Worm (Caenorhabditis elegans) whole organism, midembryonic: ENCODE results near the gene F55C12.4.
"Not testable (repeated sequence)": the region's sequence is repeated elsewhere in the genome, so short reads cannot be mapped to it uniquely, and the experiment has no call there.

Source experiments
- T22C8.4 ChIP-seq: fragments of 200-800 bp; sonication (Bioruptor generic); IDR thresholded peaks from 2 replicates; pipeline ENCODE4 v1.3.6; 2022; ENCODE audit warnings: missing genetic modification characterization, missing compliant biosample characterization
- cog-1 ChIP-seq: sonication (generic microtip); optimal IDR thresholded peaks from 2 replicates; lab custom pipeline; 2016; ENCODE audit warnings: missing genetic modification characterization, missing compliant biosample characterization
- flt-1 ChIP-seq: fragments of 200-800 bp; sonication (Bioruptor generic); IDR thresholded peaks from 2 replicates; pipeline ENCODE4 v1.3.6; 2022; ENCODE audit warnings: missing genetic modification characterization, missing compliant biosample characterization
- klf-2 ChIP-seq: fragments of 200-800 bp; sonication (Bioruptor generic); conservative IDR thresholded peaks from 2 replicates; pipeline ENCODE4 v1.3.6; 2022; ENCODE audit warnings: missing genetic modification reagents, missing genetic modification characterization, missing compliant biosample characterization
- med-1 ChIP-seq: sonication (generic microtip); optimal IDR thresholded peaks from 2 replicates; lab custom pipeline; 2017; ENCODE audit warnings: missing genetic modification characterization, mild to moderate bottlenecking, missing compliant biosample characterization, antibody characterized with exemption, missing genetic modification reagents; ENCODE audit not compliant: insufficient read depth
- ref-1 ChIP-seq: fragments of 200-800 bp; sonication (Bioruptor generic); conservative IDR thresholded peaks from 2 replicates; pipeline ENCODE4 v1.3.6; 2022; ENCODE audit warnings: missing genetic modification reagents, missing genetic modification characterization, missing compliant biosample characterization
- tab-1 ChIP-seq: fragments of 200-800 bp; sonication (Bioruptor generic); IDR thresholded peaks from 2 replicates; pipeline ENCODE4 v1.3.6; 2022; ENCODE audit warnings: missing genetic modification characterization, missing compliant biosample characterization
- ztf-23 ChIP-seq: fragments of 200-800 bp; sonication (Bioruptor generic); IDR thresholded peaks from 2 replicates; pipeline ENCODE4 v1.3.6; 2022; ENCODE audit warnings: missing genetic modification reagents, missing genetic modification characterization, missing compliant biosample characterization
- ztf-29 ChIP-seq: fragments of 200-800 bp; sonication (Bioruptor generic); IDR thresholded peaks from 2 replicates; pipeline ENCODE4 v1.3.6; 2022; ENCODE audit warnings: missing genetic modification reagents, missing genetic modification characterization, missing compliant biosample characterization

The F55C12.4 gene

DNA sequence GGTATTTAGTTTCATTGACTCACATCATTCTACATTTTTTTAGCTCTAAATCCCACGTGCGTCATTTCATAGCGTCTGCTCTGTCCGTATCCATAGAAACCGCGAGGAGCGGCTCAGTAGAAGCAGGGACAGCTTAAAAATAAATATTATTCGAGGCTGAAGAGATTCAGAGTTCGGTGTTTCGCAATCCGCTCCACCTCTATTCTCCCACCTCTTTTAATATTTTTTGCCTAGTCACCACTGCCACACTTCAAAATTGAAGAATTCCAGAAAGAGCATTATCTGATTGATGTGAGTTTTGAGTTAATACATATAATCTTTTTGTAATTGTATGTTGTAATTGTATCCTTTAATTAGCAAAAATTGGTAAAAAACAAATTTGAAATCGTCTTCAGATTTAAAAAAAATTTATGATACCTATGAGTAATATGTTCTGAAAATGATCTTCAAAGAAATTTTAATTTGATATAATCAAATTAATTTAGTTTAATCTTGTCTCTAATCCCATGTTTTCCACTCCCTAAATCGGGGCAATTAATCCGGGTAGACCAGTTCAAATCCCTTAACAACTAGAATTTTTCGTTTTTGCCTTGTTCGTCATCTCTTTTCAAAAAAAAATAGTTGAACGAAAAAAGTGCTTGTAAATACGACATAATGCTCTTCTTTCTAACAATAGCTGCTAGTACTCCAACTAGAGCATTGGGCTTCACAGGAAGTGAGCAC, 31.4 kb upstream of the F55C12.4 start:
- no peak for TF ChIP-seq cog-1 (tag; lab: Kevin White, UChicago)

DNA sequence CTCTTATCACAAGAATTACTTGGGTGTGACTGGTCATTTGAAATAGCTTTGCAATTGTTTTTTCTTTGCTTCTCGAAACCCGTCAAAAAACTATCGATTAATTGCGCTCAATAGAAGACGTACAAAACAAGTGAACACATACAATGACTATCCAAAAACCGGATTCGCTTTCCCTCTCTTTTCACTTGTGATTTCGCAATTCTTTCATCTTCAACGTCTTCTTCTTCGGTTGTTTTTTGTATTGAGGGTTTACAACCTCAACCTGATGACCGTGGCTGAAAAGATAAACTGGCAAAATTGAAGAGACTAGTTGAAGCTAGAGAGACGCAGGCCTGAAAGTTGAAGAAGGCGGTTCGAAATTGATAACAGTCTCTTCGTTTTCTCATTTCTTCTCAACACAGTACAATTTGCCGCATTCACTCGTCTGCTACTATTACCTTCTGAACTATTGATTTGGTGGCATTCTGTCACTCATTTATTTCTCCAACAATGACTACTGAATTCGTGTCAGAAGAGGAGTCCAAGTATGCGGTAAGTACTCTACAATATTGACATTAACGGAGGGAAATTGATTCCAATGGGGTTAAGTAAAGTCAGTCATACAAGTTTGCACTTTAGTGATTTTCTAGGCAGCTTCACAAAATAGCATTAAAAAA, 27.9 kb upstream of the F55C12.4 start:
- TF ChIP-seq ref-1 (GFP tag; lab: Robert Waterston, UW) (no peak), T22C8.4 (no peak), tab-1 (GFP tag; lab: Robert Waterston, UW) (no peak), flt-1 (no peak), med-1 (GFP tag; lab: Kevin White, UChicago) (no peak), ztf-23 (GFP tag; lab: Robert Waterston, UW) (no peak), ztf-29 (GFP tag; lab: Robert Waterston, UW) (no peak), cog-1 (tag; lab: Kevin White, UChicago) (no peak), klf-2 (GFP tag; lab: Robert Waterston, UW) (no peak)

DNA sequence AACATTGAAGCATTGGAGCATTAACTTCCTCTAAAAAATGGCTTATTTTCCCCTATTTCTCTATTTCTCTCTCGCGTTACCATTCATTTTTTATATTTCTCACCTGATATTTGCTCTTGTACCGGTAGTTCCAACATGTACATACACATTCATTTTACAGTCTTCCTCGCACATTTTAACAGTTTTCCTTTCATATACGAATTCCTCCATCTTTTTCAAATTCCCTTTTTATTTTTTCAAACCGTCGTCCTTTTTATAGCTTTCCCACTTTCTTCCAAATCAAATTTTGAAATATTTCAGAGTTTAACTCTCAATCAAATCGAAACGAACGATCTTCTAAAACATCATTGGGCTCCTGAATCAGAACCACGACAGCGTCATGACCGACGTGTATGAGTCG, 26.0 kb upstream of the F55C12.4 start, which contains the start of gene rfip-1:
Gene rfip-1, plus strand, starts transcription at position 301 of the 400 bp plus-strand sequence.
- TF ChIP-seq ztf-29 (GFP tag; lab: Robert Waterston, UW) (no peak), T22C8.4 (no peak), cog-1 (tag; lab: Kevin White, UChicago) (no peak), klf-2 (GFP tag; lab: Robert Waterston, UW) (no peak), ref-1 (GFP tag; lab: Robert Waterston, UW) (no peak), ztf-23 (GFP tag; lab: Robert Waterston, UW) (no peak), flt-1 (no peak), tab-1 (GFP tag; lab: Robert Waterston, UW) (no peak), med-1 (GFP tag; lab: Kevin White, UChicago) (no peak)

DNA sequence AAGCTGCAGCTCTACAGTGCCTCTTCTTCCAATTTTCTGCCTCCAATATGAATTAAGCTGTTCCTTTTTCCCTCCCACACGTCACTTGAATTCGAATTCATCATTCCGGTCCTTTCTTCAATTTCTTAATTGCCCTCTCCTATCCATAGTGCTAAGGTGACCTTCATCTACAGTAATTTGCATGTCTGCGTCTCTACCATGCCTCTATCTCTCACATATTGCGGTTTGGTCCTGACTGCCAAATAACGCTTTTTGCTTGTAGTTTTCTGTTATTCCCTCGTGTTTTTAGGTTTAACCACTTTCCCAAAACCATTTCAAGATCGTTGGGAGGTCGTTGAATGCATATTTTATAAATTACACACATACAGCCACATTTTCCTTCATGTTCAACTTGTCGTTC, 22.5 kb upstream of the F55C12.4 start:
- TF ChIP-seq tab-1 (GFP tag; lab: Robert Waterston, UW) (no peak), klf-2 (GFP tag; lab: Robert Waterston, UW) (no peak), ref-1 (GFP tag; lab: Robert Waterston, UW) (no peak), ztf-29 (GFP tag; lab: Robert Waterston, UW) (no peak), T22C8.4 (no peak)

DNA sequence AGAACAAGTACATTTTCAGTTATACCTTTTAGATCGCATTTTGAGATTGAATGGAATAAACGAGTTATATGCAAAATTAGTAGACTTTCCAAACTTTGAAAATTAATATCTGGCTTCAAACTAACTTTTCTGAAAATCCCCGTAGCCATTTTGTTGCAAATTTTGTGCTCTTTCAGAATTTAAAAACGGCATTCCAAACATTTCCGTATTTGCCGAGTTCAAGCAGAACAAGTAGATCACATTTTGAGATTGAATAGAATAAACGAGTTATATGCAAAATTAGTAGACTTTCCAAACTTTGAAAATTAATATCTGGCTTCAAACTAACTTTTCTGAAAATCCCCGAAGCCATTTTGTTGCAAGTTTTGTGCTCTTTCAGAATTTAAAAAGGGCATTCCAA, 18.3 kb upstream of the F55C12.4 start, which contains the start of gene F55C12.2:
Gene F55C12.2, plus strand, starts transcription at position 301 of the 400 bp plus-strand sequence.
- not testable (repeated sequence) for TF ChIP-seq T22C8.4; cog-1 (tag; lab: Kevin White, UChicago); klf-2 (GFP tag; lab: Robert Waterston, UW)

- TF ChIP-seq ztf-29 (GFP tag; lab: Robert Waterston, UW) = no peak
- TF ChIP-seq cog-1 (tag; lab: Kevin White, UChicago) = no peak
- no peak for TF ChIP-seq klf-2 (GFP tag; lab: Robert Waterston, UW)
Measured at ce11 chrII:5876053-5876452, 17.8 kb upstream of the F55C12.4 start, which contains the start of gene F55C12.6. TSS of gene F55C12.6 (minus strand) at chrII:5876153.

ce11 chrII:5874130-5874529, 15.9 kb upstream of the F55C12.4 start:
- TF ChIP-seq tab-1 (GFP tag; lab: Robert Waterston, UW) (no peak), flt-1 (no peak), ztf-29 (GFP tag; lab: Robert Waterston, UW) (no peak), ztf-23 (GFP tag; lab: Robert Waterston, UW) (no peak), med-1 (GFP tag; lab: Kevin White, UChicago) (no peak), T22C8.4 (no peak), ref-1 (GFP tag; lab: Robert Waterston, UW) (no peak), klf-2 (GFP tag; lab: Robert Waterston, UW) (no peak), cog-1 (tag; lab: Kevin White, UChicago) (no peak)

ce11 chrII:5873564-5874070, 15.4 kb upstream of the F55C12.4 start, which contains the start of gene tex-2:
TSS of gene tex-2 (minus strand) at chrII:5873614.
- TF ChIP-seq med-1 (GFP tag; lab: Kevin White, UChicago) = no peak
- TF ChIP-seq ref-1 (GFP tag; lab: Robert Waterston, UW) = no peak
- TF ChIP-seq ztf-29 (GFP tag; lab: Robert Waterston, UW) = no peak
- TF ChIP-seq T22C8.4 = no peak
- TF ChIP-seq flt-1 = no peak
- no peak for TF ChIP-seq klf-2 (GFP tag; lab: Robert Waterston, UW)
- 0 out of 2 replicates have a peak, but pooled peaks have one; percentile 39 for TF ChIP-seq ztf-23 (GFP tag; lab: Robert Waterston, UW)

- TF ChIP-seq T22C8.4 (no peak), klf-2 (GFP tag; lab: Robert Waterston, UW) (no peak), flt-1 (no peak), tab-1 (GFP tag; lab: Robert Waterston, UW) (no peak), ref-1 (GFP tag; lab: Robert Waterston, UW) (no peak), cog-1 (tag; lab: Kevin White, UChicago) (no peak), ztf-23 (GFP tag; lab: Robert Waterston, UW) (no peak), ztf-29 (GFP tag; lab: Robert Waterston, UW) (no peak), med-1 (GFP tag; lab: Kevin White, UChicago) (no peak)
Measured at ce11 chrII:5872414-5872813, 14.2 kb upstream of the F55C12.4 start.
